Worm (Caenorhabditis elegans) whole organism, midembryonic: Measurements from ENCODE around the gene ttr-18.

Experiments used
- T22C8.4 ChIP-seq: fragments of 200-800 bp; sonication (Bioruptor generic); IDR thresholded peaks from 2 replicates; pipeline ENCODE4 v1.3.6; 2022; ENCODE audit warnings: missing genetic modification characterization, missing compliant biosample characterization
- cog-1 ChIP-seq: sonication (generic microtip); optimal IDR thresholded peaks from 2 replicates; lab custom pipeline; 2016; ENCODE audit warnings: missing genetic modification characterization, missing compliant biosample characterization
- flt-1 ChIP-seq: fragments of 200-800 bp; sonication (Bioruptor generic); IDR thresholded peaks from 2 replicates; pipeline ENCODE4 v1.3.6; 2022; ENCODE audit warnings: missing genetic modification characterization, missing compliant biosample characterization
- klf-2 ChIP-seq: fragments of 200-800 bp; sonication (Bioruptor generic); conservative IDR thresholded peaks from 2 replicates; pipeline ENCODE4 v1.3.6; 2022; ENCODE audit warnings: missing genetic modification reagents, missing genetic modification characterization, missing compliant biosample characterization
- med-1 ChIP-seq: sonication (generic microtip); optimal IDR thresholded peaks from 2 replicates; lab custom pipeline; 2017; ENCODE audit warnings: missing genetic modification characterization, mild to moderate bottlenecking, missing compliant biosample characterization, antibody characterized with exemption, missing genetic modification reagents; ENCODE audit not compliant: insufficient read depth
- ref-1 ChIP-seq: fragments of 200-800 bp; sonication (Bioruptor generic); conservative IDR thresholded peaks from 2 replicates; pipeline ENCODE4 v1.3.6; 2022; ENCODE audit warnings: missing genetic modification reagents, missing genetic modification characterization, missing compliant biosample characterization
- tab-1 ChIP-seq: fragments of 200-800 bp; sonication (Bioruptor generic); IDR thresholded peaks from 2 replicates; pipeline ENCODE4 v1.3.6; 2022; ENCODE audit warnings: missing genetic modification characterization, missing compliant biosample characterization
- ztf-23 ChIP-seq: fragments of 200-800 bp; sonication (Bioruptor generic); IDR thresholded peaks from 2 replicates; pipeline ENCODE4 v1.3.6; 2022; ENCODE audit warnings: missing genetic modification reagents, missing genetic modification characterization, missing compliant biosample characterization
- ztf-29 ChIP-seq: fragments of 200-800 bp; sonication (Bioruptor generic); IDR thresholded peaks from 2 replicates; pipeline ENCODE4 v1.3.6; 2022; ENCODE audit warnings: missing genetic modification reagents, missing genetic modification characterization, missing compliant biosample characterization

The ttr-18 gene

DNA sequence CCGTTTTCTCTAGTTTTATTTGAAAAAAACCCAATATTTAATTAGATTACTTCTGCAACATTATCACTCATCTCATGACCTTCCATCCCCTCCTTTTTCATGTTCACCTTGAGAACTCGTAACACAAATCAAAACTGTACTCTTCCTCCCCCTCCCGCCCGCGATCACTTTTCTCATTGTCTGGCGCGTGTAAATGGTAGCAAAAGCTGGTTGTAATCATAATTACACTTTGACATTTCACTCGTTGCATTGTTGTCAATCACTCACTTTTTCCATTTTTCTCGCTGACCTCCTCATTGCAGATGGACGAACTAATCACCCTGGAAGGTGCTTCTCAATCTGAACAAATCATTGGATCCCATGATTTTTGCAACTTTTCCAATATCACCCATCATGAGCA lies 23.8 kb upstream of the ttr-18 start, which contains the start of gene npr-41:
npr-41 (plus strand) TSS at position 301 of the 400 bp plus-strand sequence.
- TF ChIP-seq klf-2 (GFP tag; lab: Robert Waterston, UW) = no peak
- no peak for TF ChIP-seq cog-1
- no peak for TF ChIP-seq ztf-23 (GFP tag; lab: Robert Waterston, UW)
- no peak for TF ChIP-seq tab-1 (GFP tag; lab: Robert Waterston, UW)
- no peak for TF ChIP-seq flt-1 (GFP tag; lab: Robert Waterston, UW)
- TF ChIP-seq ztf-29 = no peak

DNA sequence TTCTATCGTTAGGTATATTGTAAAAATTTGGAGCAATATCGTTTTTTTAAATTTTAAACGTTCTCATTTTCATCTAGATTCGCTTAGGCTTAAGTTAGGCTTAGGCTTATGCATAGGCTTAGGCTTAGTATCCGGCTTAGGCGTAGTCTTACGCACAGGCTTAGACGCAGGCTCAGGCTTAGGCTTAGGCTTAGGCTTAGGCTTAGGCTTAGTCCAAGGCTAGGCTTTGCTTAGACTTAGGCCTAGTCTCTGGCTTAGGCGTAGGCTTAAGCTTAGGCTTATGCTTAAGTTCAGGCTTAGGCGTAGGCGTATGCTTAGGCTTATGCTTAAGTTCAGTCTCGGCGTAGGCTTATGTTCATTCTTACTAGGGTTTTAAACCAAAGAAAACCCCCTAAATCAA lies 17.2 kb upstream of the ttr-18 start:
- TF ChIP-seq cog-1 (no peak), ztf-29 (peak; percentile 67; the same call in 1 of the 2 replicates), ref-1 (no peak), flt-1 (GFP tag; lab: Robert Waterston, UW) (no peak), med-1 (no peak), ztf-23 (GFP tag; lab: Robert Waterston, UW) (no peak)

DNA sequence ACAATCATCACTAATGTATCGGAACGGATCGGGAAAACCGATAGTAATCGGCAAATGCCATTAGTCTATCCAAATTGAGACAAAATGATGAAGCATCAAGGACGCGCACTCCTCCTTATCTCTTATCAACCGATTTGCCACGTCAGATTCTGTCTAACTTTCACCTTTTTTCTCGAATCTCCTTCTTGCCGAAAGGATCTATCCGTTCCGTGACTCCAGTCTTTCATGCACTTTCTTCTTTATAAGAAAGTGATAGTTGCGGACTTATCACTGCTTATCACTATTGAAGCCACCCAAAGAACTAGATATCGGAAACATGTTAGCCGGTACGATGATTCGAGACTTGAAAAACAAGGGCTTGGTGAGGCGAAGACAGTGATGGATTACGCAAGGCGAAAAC lies 15.4 kb upstream of the ttr-18 start:
- TF ChIP-seq ref-1 (no peak), tab-1 (GFP tag; lab: Robert Waterston, UW) (no peak)

DNA sequence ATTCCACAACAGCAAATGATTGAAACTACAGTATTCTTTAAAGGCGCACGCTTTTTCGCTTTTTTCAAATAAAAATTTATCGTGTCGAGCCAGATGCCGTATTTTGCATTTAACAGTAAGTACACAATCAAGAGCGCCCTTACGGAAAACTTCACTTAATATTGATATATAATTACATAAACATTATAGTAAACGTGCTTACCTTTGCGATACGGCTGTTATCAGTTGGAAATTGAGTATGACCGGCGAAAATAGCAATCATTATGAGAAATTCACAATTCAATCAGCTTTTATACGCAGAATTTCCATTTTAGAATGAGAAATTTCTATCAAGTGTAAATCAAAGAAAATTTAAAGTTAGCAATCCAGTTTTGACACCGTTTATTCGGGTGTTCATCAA lies 13.7 kb upstream of the ttr-18 start, which contains the start of gene B0334.20:
B0334.20 (minus strand) TSS at position 262 of the 400 bp plus-strand sequence.
- TF ChIP-seq T22C8.4 (GFP tag; lab: Robert Waterston, UW) (no peak), ztf-23 (GFP tag; lab: Robert Waterston, UW) (no peak), ref-1 (no peak), med-1 (no peak), klf-2 (GFP tag; lab: Robert Waterston, UW) (no peak)

ce11 chrII:11497365-11497764 lies 10.8 kb upstream of the ttr-18 start, which contains the start of gene B0334.5:
Gene B0334.5, plus strand, starts transcription at chrII:11497665.
- TF ChIP-seq ztf-23 (GFP tag; lab: Robert Waterston, UW) (0 out of 2 replicates have a peak, but pooled peaks have one; percentile 31), flt-1 (GFP tag; lab: Robert Waterston, UW) (no peak), tab-1 (GFP tag; lab: Robert Waterston, UW) (no peak)

ce11 chrII:11496767-11497166 lies 10.2 kb upstream of the ttr-18 start, which contains the start of gene emc-5:
Gene emc-5, plus strand, starts transcription at chrII:11496780.
- TF ChIP-seq ztf-29 (no peak), tab-1 (GFP tag; lab: Robert Waterston, UW) (no peak), T22C8.4 (GFP tag; lab: Robert Waterston, UW) (no peak), klf-2 (GFP tag; lab: Robert Waterston, UW) (no peak), flt-1 (GFP tag; lab: Robert Waterston, UW) (no peak), ref-1 (no peak), ztf-23 (GFP tag; lab: Robert Waterston, UW) (no peak), cog-1 (no peak), med-1 (no peak)

DNA sequence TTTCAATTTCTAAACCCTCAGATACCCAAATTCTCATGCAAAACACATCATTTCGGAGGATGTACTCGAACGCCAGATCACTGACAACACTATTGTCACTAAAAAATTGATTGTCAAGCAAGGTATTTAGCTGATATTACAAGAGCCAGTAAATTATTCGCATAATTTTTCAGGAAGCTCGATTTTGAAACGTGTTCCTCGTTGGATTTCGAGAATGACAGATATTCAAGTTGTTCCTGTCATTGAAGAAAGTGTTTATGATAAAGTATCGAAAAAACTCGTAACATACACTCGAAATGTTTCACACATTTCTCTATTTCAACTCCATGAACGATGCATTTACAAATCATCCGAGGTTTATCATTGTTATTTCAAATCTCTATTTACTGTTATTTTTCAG lies 9.3 kb upstream of the ttr-18 start:
- TF ChIP-seq cog-1 (no peak), med-1 (no peak), tab-1 (GFP tag; lab: Robert Waterston, UW) (no peak), ztf-29 (no peak), ztf-23 (GFP tag; lab: Robert Waterston, UW) (no peak), ref-1 (no peak), T22C8.4 (GFP tag; lab: Robert Waterston, UW) (no peak), klf-2 (GFP tag; lab: Robert Waterston, UW) (no peak), flt-1 (GFP tag; lab: Robert Waterston, UW) (no peak)

DNA sequence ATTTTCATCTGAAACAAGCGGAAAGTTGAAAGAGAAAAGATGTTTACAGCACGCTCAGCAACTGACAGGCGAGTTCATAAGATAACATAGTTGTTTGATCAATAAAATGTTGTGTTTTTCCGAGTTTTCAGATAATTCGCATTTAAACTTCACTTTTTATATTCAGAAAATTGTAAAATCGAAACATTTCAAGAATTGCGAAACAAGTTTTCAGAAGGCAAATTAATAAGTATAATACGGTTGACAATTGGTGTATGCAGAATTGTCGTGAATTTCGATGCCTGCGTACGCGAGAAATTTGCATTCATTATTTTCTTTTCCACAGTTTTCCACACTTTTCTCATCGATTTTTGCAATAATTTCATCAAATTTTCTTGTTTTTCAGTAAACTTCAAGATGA lies 8.8 kb upstream of the ttr-18 start, which contains the start of the genes ooc-3 and B0334.4:
ooc-3 (minus strand) TSS at position 15 of the 400 bp plus-strand sequence.
B0334.4 (plus strand) TSS at position 386 of the 400 bp plus-strand sequence.
- TF ChIP-seq cog-1 (no peak), ztf-23 (GFP tag; lab: Robert Waterston, UW) (no peak), ztf-29 (no peak), flt-1 (GFP tag; lab: Robert Waterston, UW) (no peak), ref-1 (no peak), klf-2 (GFP tag; lab: Robert Waterston, UW) (no peak)

DNA sequence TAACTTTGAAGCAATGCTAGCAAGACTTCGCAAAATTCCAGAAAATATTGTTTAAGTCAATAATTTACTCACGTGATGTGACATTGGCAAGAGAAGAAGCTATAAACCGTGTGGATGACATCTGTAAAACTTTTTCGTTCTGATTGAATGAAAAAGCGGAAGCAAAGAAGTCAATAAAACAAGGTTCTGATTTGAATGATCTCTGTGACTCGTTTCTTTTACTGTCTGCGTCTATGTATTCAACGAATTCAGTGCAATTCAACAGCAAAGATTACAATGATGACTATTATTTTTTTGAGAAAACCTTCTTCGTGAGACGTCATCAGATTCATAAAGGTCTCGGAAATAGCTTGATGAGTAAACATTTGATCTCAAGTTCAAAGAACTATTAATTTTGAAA lies 6.3 kb upstream of the ttr-18 start, which contains the start of gene hacl-1:
hacl-1 (minus strand) TSS at position 121 of the 400 bp plus-strand sequence.
- TF ChIP-seq ref-1 = no peak
- no peak for TF ChIP-seq med-1
- TF ChIP-seq ztf-29 = no peak
- TF ChIP-seq klf-2 (GFP tag; lab: Robert Waterston, UW) = no peak
- TF ChIP-seq T22C8.4 (GFP tag; lab: Robert Waterston, UW) = no peak
- no peak for TF ChIP-seq ztf-23 (GFP tag; lab: Robert Waterston, UW)
- TF ChIP-seq cog-1 = no peak
- TF ChIP-seq flt-1 (GFP tag; lab: Robert Waterston, UW) = no peak
- TF ChIP-seq tab-1 (GFP tag; lab: Robert Waterston, UW) = no peak

DNA sequence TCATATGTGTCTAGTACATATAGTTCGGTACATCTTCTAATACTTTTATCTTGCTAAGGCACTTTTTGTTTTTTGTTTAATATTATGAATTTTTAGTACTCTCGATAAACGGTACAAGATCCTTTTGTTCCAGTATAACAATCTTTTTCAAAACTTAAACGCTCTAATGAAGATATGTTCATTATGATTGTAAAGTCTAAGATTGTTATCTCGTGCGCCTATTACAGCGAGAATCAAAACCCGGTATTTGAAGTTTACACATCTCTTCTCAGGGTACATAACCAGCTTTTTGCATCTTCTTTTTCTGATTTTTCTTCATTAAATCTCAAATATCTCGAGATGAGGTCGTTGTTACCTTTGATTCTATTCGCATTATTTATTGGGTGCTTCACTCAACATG lies 1.5 kb upstream of the ttr-18 start, which contains the start of gene B0334.13:
B0334.13 (plus strand) TSS at position 301 of the 400 bp plus-strand sequence.
- TF ChIP-seq ref-1 = no peak
- TF ChIP-seq flt-1 (GFP tag; lab: Robert Waterston, UW) = no peak
- TF ChIP-seq cog-1 = no peak
- TF ChIP-seq ztf-23 (GFP tag; lab: Robert Waterston, UW) = no peak
- no peak for TF ChIP-seq ztf-29
- TF ChIP-seq klf-2 (GFP tag; lab: Robert Waterston, UW) = no peak
- TF ChIP-seq med-1 = no peak
- TF ChIP-seq tab-1 (GFP tag; lab: Robert Waterston, UW) = no peak
- TF ChIP-seq T22C8.4 (GFP tag; lab: Robert Waterston, UW) = no peak

- TF ChIP-seq cog-1 (no peak), flt-1 (GFP tag; lab: Robert Waterston, UW) (no peak), ztf-23 (GFP tag; lab: Robert Waterston, UW) (no peak), ref-1 (no peak), tab-1 (GFP tag; lab: Robert Waterston, UW) (no peak)
These were observed 1.3 kb downstream of the ttr-18 start, which contains the start of gene twk-5 for ce11 chrII:11485200-11485599. Gene twk-5, minus strand, starts transcription at chrII:11485300.
